Worm (Caenorhabditis elegans) whole organism, L4 larva: ENCODE data around the gene btb-7.

ENCODE experiments used
- T26A8.4 ChIP-seq: fragments of 200-800 bp; sonication (Bioruptor generic); IDR thresholded peaks from 2 replicates; pipeline ENCODE4 v1.3.6; 2022; ENCODE audit warnings: missing genetic modification characterization, missing compliant biosample characterization
- Y105C5A.15 ChIP-seq: fragments of 200-800 bp; sonication (Bioruptor generic); IDR thresholded peaks from 2 replicates; pipeline ENCODE4 v1.3.6; 2022; ENCODE audit warnings: missing genetic modification characterization, missing compliant biosample characterization
- aha-1 ChIP-seq: fragments of 150-350 bp; peaks from one replicate; lab custom pipeline; 2014; ENCODE audit warnings: missing biosample characterization, missing genetic modification characterization
- ceh-62 ChIP-seq: sonication (generic microtip); optimal IDR thresholded peaks from 2 replicates; lab custom pipeline; 2017; ENCODE audit warnings: missing biosample characterization, missing genetic modification characterization
- nhr-237 ChIP-seq: sonication (generic microtip); optimal IDR thresholded peaks from 2 replicates; lab custom pipeline; 2017; ENCODE audit warnings: missing biosample characterization, missing genetic modification characterization
- nhr-6 ChIP-seq: fragments of 150-350 bp; optimal IDR thresholded peaks from 2 replicates; lab custom pipeline; 2014; ENCODE audit warnings: missing biosample characterization, missing genetic modification characterization
- nhr-76 ChIP-seq: fragments of 150-350 bp; optimal IDR thresholded peaks from 2 replicates; lab custom pipeline; 2014; ENCODE audit warnings: missing biosample characterization, missing genetic modification characterization
- nhr-77 ChIP-seq: fragments of 150-350 bp; optimal IDR thresholded peaks from 2 replicates; lab custom pipeline; 2014; ENCODE audit warnings: missing biosample characterization, missing genetic modification characterization
- skn-1 ChIP-seq: fragments of 150-350 bp; optimal IDR thresholded peaks from 2 replicates; lab custom pipeline; 2014; ENCODE audit warnings: missing biosample characterization, missing genetic modification characterization
- snpc-4 ChIP-seq: fragments of 150-350 bp; optimal IDR thresholded peaks from 2 replicates; lab custom pipeline; 2014; ENCODE audit warnings: missing biosample characterization, missing genetic modification characterization
- unc-130 ChIP-seq: sonication (generic microtip); optimal IDR thresholded peaks from 2 replicates; lab custom pipeline; 2016; ENCODE audit warnings: missing genetic modification reagents, missing genetic modification characterization, missing compliant biosample characterization
- unc-39 ChIP-seq: sonication (generic microtip); optimal IDR thresholded peaks from 2 replicates; lab custom pipeline; 2017; ENCODE audit warnings: missing biosample characterization, missing genetic modification characterization

- no peak for TF ChIP-seq nhr-77 (tag; lab: Kevin White, UChicago)
- TF ChIP-seq T26A8.4 (GFP tag; lab: Robert Waterston, UW), result no peak
- TF ChIP-seq nhr-237 (tag; lab: Kevin White, UChicago), result no peak
- no peak for TF ChIP-seq unc-39 (tag; lab: Kevin White, UChicago)
- TF ChIP-seq aha-1, result no peak
- no peak for TF ChIP-seq skn-1 (tag; lab: Kevin White, UChicago)
- no peak for TF ChIP-seq ceh-62 (tag; lab: Kevin White, UChicago)
- TF ChIP-seq Y105C5A.15 (GFP tag; lab: Robert Waterston, UW), result no peak
- no peak for TF ChIP-seq nhr-76 (tag; lab: Kevin White, UChicago)
- no peak for TF ChIP-seq nhr-6 (tag; lab: Kevin White, UChicago)
- no peak for TF ChIP-seq unc-130
- TF ChIP-seq snpc-4 (tag; lab: Kevin White, UChicago), result no peak
Measured at ce11 chrII:1691011-1691410, 22.0 kb upstream of the btb-7 start, which contains the start of gene fbxc-22.
